Worm (Caenorhabditis elegans) whole organism, early embryonic: ENCODE measurements around the gene wht-6.

Source experiments
- B0310.2 ChIP-seq: sonication (generic microtip); optimal IDR thresholded peaks from 2 replicates; lab custom pipeline; 2016; ENCODE audit warnings: mild to moderate bottlenecking, missing genetic modification characterization, missing compliant biosample characterization
- F13C5.2 ChIP-seq: sonication (generic microtip); optimal IDR thresholded peaks from 2 replicates; lab custom pipeline; 2017; ENCODE audit warnings: mild to moderate bottlenecking, missing genetic modification characterization, inconsistent platforms, missing compliant biosample characterization
- aly-1 ChIP-seq: sonication (generic microtip); optimal IDR thresholded peaks from 2 replicates; lab custom pipeline; 2016; ENCODE audit warnings: missing genetic modification characterization, missing compliant biosample characterization
- ama-1 ChIP-seq: fragments of 150-350 bp; optimal IDR thresholded peaks from 2 replicates; lab custom pipeline; 2014
- ceh-13 ChIP-seq: fragments of 200-800 bp; sonication (Bioruptor generic); optimal IDR thresholded peaks from 2 replicates; lab custom pipeline; 2018; ENCODE audit warnings: mild to moderate bottlenecking, missing genetic modification characterization, missing compliant biosample characterization
- ceh-36 ChIP-seq: sonication (generic microtip); optimal IDR thresholded peaks from 2 replicates; lab custom pipeline; 2016; ENCODE audit warnings: missing genetic modification characterization, inconsistent platforms, missing compliant biosample characterization
- ets-7 ChIP-seq: sonication (generic microtip); optimal IDR thresholded peaks from 2 replicates; lab custom pipeline; 2016; ENCODE audit warnings: missing genotype, missing genetic modification characterization, missing compliant biosample characterization
- flt-1 ChIP-seq: fragments of 200-800 bp; sonication (Bioruptor generic); IDR thresholded peaks from 2 replicates; pipeline ENCODE4 v1.3.6; 2022; ENCODE audit warnings: missing genetic modification characterization, missing compliant biosample characterization
- hmbx-1 ChIP-seq: sonication (generic microtip); optimal IDR thresholded peaks from 2 replicates; lab custom pipeline; 2016; ENCODE audit warnings: mild to moderate bottlenecking, missing genetic modification characterization, missing compliant biosample characterization
- hmg-4 ChIP-seq: fragments of 200-800 bp; sonication (Bioruptor generic); optimal IDR thresholded peaks from 2 replicates; lab custom pipeline; 2018; ENCODE audit warnings: mild to moderate bottlenecking, missing genetic modification characterization, missing compliant biosample characterization
- hnd-1 ChIP-seq: sonication (generic microtip); optimal IDR thresholded peaks from 2 replicates; lab custom pipeline; 2016; ENCODE audit warnings: missing genetic modification characterization, missing compliant biosample characterization
- pes-1 ChIP-seq: fragments of 200-800 bp; sonication (Bioruptor generic); IDR thresholded peaks from 2 replicates; pipeline ENCODE4 v1.3.6; 2022; ENCODE audit warnings: missing genetic modification reagents, missing genetic modification characterization, missing compliant biosample characterization
- scrt-1 ChIP-seq: fragments of 200-800 bp; sonication (Bioruptor generic); IDR thresholded peaks from 2 replicates; pipeline ENCODE4 v1.3.6; 2022; ENCODE audit warnings: missing genetic modification characterization, missing compliant biosample characterization
- sea-1 ChIP-seq: fragments of 200-800 bp; sonication (Bioruptor generic); conservative IDR thresholded peaks from 2 replicates; pipeline ENCODE4 v1.3.6; 2022; ENCODE audit warnings: missing genetic modification characterization, missing compliant biosample characterization
- tbx-11 ChIP-seq: fragments of 200-800 bp; sonication (Bioruptor generic); IDR thresholded peaks from 2 replicates; pipeline ENCODE4 v1.3.6; 2022; ENCODE audit warnings: missing genetic modification characterization, missing compliant biosample characterization
- tbx-37 ChIP-seq: fragments of 200-800 bp; sonication (Bioruptor generic); conservative IDR thresholded peaks from 2 replicates; pipeline ENCODE4 v1.3.6; 2022; ENCODE audit warnings: missing genetic modification reagents, missing genetic modification characterization, missing compliant biosample characterization
- tra-4 ChIP-seq: sonication (generic microtip); optimal IDR thresholded peaks from 2 replicates; lab custom pipeline; 2017; ENCODE audit warnings: missing genetic modification characterization, missing compliant biosample characterization

wht-6 gene

DNA sequence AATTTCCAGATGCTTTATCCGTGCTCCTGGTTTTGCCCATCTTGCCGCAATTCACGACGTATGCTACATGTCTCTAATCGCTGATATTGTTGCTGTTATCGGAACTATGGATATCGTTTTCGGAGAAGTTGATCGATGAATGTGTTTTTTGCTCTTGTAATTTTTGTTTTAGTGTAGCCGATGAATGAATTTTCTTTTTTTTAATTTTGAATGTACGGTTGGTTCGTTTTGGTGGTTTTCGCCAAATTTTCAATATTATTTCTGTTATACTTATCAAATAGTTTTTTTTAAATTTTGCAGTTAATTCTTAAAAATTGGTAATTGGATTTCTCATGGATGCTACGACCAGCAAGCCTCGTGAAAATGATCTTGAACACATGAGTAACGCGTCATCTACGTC, 4.5 kb upstream of the wht-6 start, which contains the start of gene T26A5.2:
Gene T26A5.2 (plus strand): TSS at position 301 of the 400 bp plus-strand sequence.
- no peak for TF ChIP-seq ceh-13
- no peak for TF ChIP-seq ceh-36 (tag; lab: Kevin White, UChicago)
- no peak for TF ChIP-seq tbx-11
- TF ChIP-seq scrt-1 (GFP tag; lab: Robert Waterston, UW), result no peak
- TF ChIP-seq flt-1 (GFP tag; lab: Robert Waterston, UW), result no peak
- TF ChIP-seq tra-4 (tag; lab: Kevin White, UChicago), result no peak
- TF ChIP-seq tbx-37 (GFP tag; lab: Robert Waterston, UW), result no peak
- TF ChIP-seq sea-1 (GFP tag; lab: Robert Waterston, UW), result no peak
- no peak for TF ChIP-seq pes-1 (GFP tag; lab: Robert Waterston, UW)
- TF ChIP-seq hnd-1 (tag; lab: Kevin White, UChicago), result no peak
- no peak for TF ChIP-seq B0310.2 (tag; lab: Kevin White, UChicago)
- no peak for TF ChIP-seq F13C5.2
- no peak for TF ChIP-seq aly-1 (tag; lab: Kevin White, UChicago)
- no peak for TF ChIP-seq hmg-4
- TF ChIP-seq ets-7 (tag; lab: Kevin White, UChicago), result no peak
- no peak for TF ChIP-seq hmbx-1
- TF ChIP-seq ama-1 (lab: Kevin White, UChicago), result no peak

DNA sequence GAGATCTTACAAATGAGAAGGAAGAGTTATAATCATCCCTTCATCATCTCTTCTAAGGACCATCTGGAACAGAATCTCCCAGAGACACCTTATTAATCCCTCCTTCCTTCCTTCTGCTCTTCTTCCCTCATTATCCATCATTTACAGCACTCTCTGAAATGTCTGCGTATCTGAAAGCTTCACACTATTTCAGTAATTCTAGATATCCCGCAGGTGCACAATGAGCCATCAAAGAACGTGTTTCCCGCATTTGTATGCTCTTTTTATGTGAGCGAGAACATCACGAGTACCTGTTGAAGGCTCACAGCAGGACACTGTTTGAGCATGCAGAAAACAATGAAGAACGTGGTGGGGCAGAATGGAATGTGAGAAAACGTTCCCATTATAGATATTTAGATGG, 4.8 kb downstream of the wht-6 start:
- no peak for TF ChIP-seq ceh-13
- TF ChIP-seq ceh-36 (tag; lab: Kevin White, UChicago), result peak; percentile 46

DNA sequence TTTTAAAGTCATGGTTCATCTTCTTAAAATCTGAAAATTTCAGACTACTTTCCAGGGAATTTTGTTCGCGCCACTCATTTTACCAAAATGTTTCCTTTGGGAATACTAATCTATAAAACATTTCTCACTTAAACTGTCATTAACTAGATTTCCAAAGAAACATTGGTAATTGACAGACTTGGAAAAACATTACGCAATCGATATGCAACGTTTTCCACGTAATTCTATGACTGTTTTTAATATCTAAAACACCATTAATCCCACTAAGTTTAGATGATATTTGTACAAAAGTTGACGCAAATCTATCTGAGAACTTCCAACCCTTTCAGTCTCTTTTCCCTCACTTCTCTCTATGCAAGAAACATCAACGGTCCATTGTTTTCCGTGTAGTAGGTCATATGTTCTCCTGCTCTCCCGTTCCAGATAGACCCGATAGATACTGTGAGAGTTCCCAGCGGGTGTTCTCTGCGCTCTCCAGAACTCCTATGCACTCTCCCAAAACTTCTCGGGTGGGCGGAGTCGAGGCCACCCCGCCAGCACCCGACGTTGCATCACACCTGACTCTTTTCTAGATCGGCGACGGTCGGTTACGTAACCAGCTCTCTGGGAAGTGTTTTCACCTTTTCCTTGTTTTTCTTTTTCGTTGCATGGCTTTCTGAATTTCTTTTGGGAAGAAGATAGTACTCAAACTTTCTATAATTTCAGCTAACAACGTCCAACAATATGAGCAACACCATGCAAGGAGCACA, 6.9 kb downstream of the wht-6 start, which contains the start of gene zip-8:
Gene zip-8 (plus strand): TSS at position 700 of the 749 bp plus-strand sequence.
- no peak for TF ChIP-seq aly-1 (tag; lab: Kevin White, UChicago)
- TF ChIP-seq flt-1 (GFP tag; lab: Robert Waterston, UW), result no peak
- TF ChIP-seq tbx-37 (GFP tag; lab: Robert Waterston, UW), result no peak
- no peak for TF ChIP-seq ceh-13
- TF ChIP-seq ceh-36 (tag; lab: Kevin White, UChicago), result no peak
- TF ChIP-seq ama-1 (lab: Kevin White, UChicago), result no peak

DNA sequence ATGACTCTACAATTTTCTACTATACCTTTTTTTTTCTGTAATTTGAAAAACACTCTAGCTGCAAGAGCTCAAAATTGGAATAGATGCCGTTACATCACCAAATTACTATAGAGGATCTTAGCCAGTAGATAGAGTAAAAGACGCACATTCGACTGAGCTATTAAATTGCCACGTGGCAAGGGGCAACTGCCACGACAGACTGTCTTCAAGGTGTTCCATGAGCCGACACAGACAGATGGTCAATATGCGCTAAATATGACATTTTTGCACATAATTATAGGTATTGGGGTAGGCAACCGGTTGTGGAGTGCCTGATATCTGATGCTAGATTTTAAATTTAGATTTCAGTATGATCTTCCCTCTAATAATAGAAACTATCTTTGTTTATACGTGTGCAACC, 7.9 kb downstream of the wht-6 start:
- no peak for TF ChIP-seq hmbx-1
- TF ChIP-seq tbx-11, result no peak
- TF ChIP-seq B0310.2 (tag; lab: Kevin White, UChicago), result no peak
- no peak for TF ChIP-seq pes-1 (GFP tag; lab: Robert Waterston, UW)
- TF ChIP-seq sea-1 (GFP tag; lab: Robert Waterston, UW), result no peak
- TF ChIP-seq aly-1 (tag; lab: Kevin White, UChicago), result no peak
- TF ChIP-seq flt-1 (GFP tag; lab: Robert Waterston, UW), result no peak
- no peak for TF ChIP-seq ceh-13

DNA sequence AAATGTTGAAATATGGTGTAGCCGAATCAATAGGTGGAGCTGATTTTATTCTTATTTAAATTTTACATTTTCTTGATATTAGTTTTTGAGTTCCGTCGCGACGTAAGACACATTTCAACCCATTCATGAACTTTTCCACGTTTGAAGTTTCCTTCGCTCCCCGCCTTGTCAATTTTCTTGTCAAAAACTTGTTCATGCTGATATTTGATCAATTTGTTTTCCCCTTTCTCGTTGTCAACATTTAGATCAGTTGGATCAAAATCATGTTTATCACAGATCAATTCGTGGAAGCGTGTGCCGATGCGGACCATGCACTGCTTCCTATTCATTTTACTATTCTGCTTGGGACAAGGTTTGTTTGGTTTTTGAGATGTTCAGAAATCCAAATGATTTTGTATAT, 11.4 kb downstream of the wht-6 start, which contains the start of gene chtb-2:
Gene chtb-2 (plus strand): TSS at position 301 of the 400 bp plus-strand sequence.
- no peak for TF ChIP-seq B0310.2 (tag; lab: Kevin White, UChicago)
- TF ChIP-seq pes-1 (GFP tag; lab: Robert Waterston, UW), result no peak
- TF ChIP-seq ceh-13, result no peak
- TF ChIP-seq hnd-1 (tag; lab: Kevin White, UChicago), result no peak
- TF ChIP-seq tbx-11, result no peak
- no peak for TF ChIP-seq hmbx-1
- TF ChIP-seq scrt-1 (GFP tag; lab: Robert Waterston, UW), result no peak
- no peak for TF ChIP-seq aly-1 (tag; lab: Kevin White, UChicago)
- TF ChIP-seq tra-4 (tag; lab: Kevin White, UChicago), result no peak
- no peak for TF ChIP-seq tbx-37 (GFP tag; lab: Robert Waterston, UW)
- TF ChIP-seq F13C5.2, result no peak
- no peak for TF ChIP-seq ets-7 (tag; lab: Kevin White, UChicago)
- TF ChIP-seq sea-1 (GFP tag; lab: Robert Waterston, UW), result no peak
- no peak for TF ChIP-seq ceh-36 (tag; lab: Kevin White, UChicago)
- TF ChIP-seq ama-1 (lab: Kevin White, UChicago), result no peak

DNA sequence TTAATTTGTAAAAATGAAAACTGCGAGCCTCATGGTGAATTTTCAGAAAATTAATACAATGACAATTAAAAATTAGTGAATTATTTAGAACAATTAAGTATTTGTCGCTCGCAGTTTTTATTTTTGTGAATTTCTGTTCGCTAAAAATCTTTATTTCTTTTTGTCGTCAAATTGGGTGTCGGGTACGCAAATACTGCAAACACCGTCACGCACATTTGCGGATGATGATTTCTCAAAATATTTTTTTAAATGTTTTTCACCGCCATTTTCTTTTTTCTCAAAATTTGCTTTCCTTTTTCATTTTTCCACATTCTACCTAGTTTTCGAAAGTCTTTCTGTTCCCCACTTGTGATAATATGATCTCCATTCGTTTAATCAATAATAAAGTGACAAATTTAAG, 17.4 kb downstream of the wht-6 start:
- TF ChIP-seq ama-1 (lab: Kevin White, UChicago), result no peak
- TF ChIP-seq F13C5.2, result no peak
- no peak for TF ChIP-seq scrt-1 (GFP tag; lab: Robert Waterston, UW)
- TF ChIP-seq flt-1 (GFP tag; lab: Robert Waterston, UW), result no peak
- TF ChIP-seq tra-4 (tag; lab: Kevin White, UChicago), result no peak
- TF ChIP-seq sea-1 (GFP tag; lab: Robert Waterston, UW), result no peak
- no peak for TF ChIP-seq hnd-1 (tag; lab: Kevin White, UChicago)
- no peak for TF ChIP-seq aly-1 (tag; lab: Kevin White, UChicago)
- no peak for TF ChIP-seq tbx-37 (GFP tag; lab: Robert Waterston, UW)
- no peak for TF ChIP-seq tbx-11
- no peak for TF ChIP-seq B0310.2 (tag; lab: Kevin White, UChicago)
- TF ChIP-seq ets-7 (tag; lab: Kevin White, UChicago), result no peak
- TF ChIP-seq hmbx-1, result no peak
- TF ChIP-seq ceh-36 (tag; lab: Kevin White, UChicago), result no peak
- no peak for TF ChIP-seq hmg-4
- TF ChIP-seq pes-1 (GFP tag; lab: Robert Waterston, UW), result no peak

DNA sequence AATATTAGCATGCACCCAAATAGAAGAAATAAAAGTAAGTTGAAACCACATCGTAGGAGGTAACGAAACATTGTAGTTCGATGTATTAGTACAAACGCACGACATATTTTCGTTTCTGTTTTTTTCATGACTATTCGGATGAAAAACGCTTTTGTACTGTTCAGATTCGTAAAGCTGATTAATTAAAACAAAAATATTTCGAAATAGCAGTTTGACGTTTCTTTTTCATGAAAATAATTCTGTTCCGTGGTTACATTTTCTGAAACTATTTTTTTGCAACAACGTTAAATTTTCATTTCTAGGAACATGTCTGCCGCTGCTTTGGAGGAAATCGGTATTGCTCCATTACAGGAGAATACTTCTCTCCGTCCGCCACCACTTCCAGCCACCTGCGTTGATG, 17.9 kb downstream of the wht-6 start, which contains the start of gene rpt-3:
Gene rpt-3 (plus strand): TSS at position 301 of the 400 bp plus-strand sequence.
- TF ChIP-seq tbx-37 (GFP tag; lab: Robert Waterston, UW), result no peak
- no peak for TF ChIP-seq F13C5.2
- TF ChIP-seq tbx-11, result no peak
- TF ChIP-seq ceh-13, result no peak
- TF ChIP-seq pes-1 (GFP tag; lab: Robert Waterston, UW), result no peak
- no peak for TF ChIP-seq ets-7 (tag; lab: Kevin White, UChicago)
- no peak for TF ChIP-seq flt-1 (GFP tag; lab: Robert Waterston, UW)
- TF ChIP-seq B0310.2 (tag; lab: Kevin White, UChicago), result no peak
- TF ChIP-seq scrt-1 (GFP tag; lab: Robert Waterston, UW), result no peak
- no peak for TF ChIP-seq sea-1 (GFP tag; lab: Robert Waterston, UW)
- TF ChIP-seq hmg-4, result no peak
- no peak for TF ChIP-seq ceh-36 (tag; lab: Kevin White, UChicago)
- TF ChIP-seq tra-4 (tag; lab: Kevin White, UChicago), result no peak
- TF ChIP-seq hmbx-1, result no peak
- no peak for TF ChIP-seq ama-1 (lab: Kevin White, UChicago)
- no peak for TF ChIP-seq hnd-1 (tag; lab: Kevin White, UChicago)
- no peak for TF ChIP-seq aly-1 (tag; lab: Kevin White, UChicago)
